Fruit fly (Drosophila melanogaster) whole organism, embryonic: ENCODE results near the gene Kr-h1.

Source experiments
- BtbVII ChIP-seq: fragments of 200-800 bp; sonication (Bioruptor generic); optimal IDR thresholded peaks from 3 replicates; lab custom pipeline; 2017; ENCODE audit warnings: missing biosample characterization, mild to moderate bottlenecking, missing genetic modification characterization
- CG10431 ChIP-seq: fragments of 200-800 bp; sonication (Bioruptor generic); optimal IDR thresholded peaks from 3 replicates; lab custom pipeline; 2018; ENCODE audit warnings: missing biosample characterization, mild to moderate bottlenecking, missing genetic modification characterization
- CG10543 ChIP-seq: fragments of 200-800 bp; sonication (Bioruptor generic); optimal IDR thresholded peaks from 3 replicates; lab custom pipeline; 2017; ENCODE audit warnings: missing biosample characterization, mild to moderate bottlenecking, missing genetic modification characterization, moderate library complexity
- CG11085 ChIP-seq: fragments of 200-800 bp; sonication (Bioruptor generic); IDR thresholded peaks from 2 replicates; pipeline ENCODE4 v1.3.6; 2022; ENCODE audit warnings: missing biosample characterization, missing genetic modification characterization
- CG11398 ChIP-seq: fragments of 200-800 bp; sonication (Bioruptor generic); optimal IDR thresholded peaks from 2 replicates; lab custom pipeline; 2016; ENCODE audit warnings: missing biosample characterization, missing genetic modification characterization
- CG11504 ChIP-seq: fragments of 200-800 bp; sonication (Bioruptor generic); optimal IDR thresholded peaks from 3 replicates; lab custom pipeline; 2019; ENCODE audit warnings: missing biosample characterization, mild to moderate bottlenecking, missing genetic modification characterization, moderate library complexity
- CG11723 ChIP-seq: fragments of 200-800 bp; sonication (Bioruptor generic); optimal IDR thresholded peaks from 2 replicates; lab custom pipeline; 2017; ENCODE audit warnings: missing biosample characterization, mild to moderate bottlenecking, missing genetic modification characterization
- CG14710 ChIP-seq: fragments of 200-800 bp; sonication (Bioruptor generic); optimal IDR thresholded peaks from 3 replicates; lab custom pipeline; 2019; ENCODE audit warnings: missing biosample characterization, mild to moderate bottlenecking, missing genetic modification characterization, moderate library complexity
- CG14965 ChIP-seq: fragments of 200-800 bp; sonication (Bioruptor generic); optimal IDR thresholded peaks from 2 replicates; lab custom pipeline; 2016; ENCODE audit warnings: missing biosample characterization, missing genetic modification characterization, borderline replicate concordance
- CG16815 ChIP-seq: fragments of 200-800 bp; sonication (Bioruptor generic); optimal IDR thresholded peaks from 3 replicates; lab custom pipeline; 2017; ENCODE audit warnings: missing biosample characterization, mild to moderate bottlenecking, missing genetic modification characterization
- CG17186 ChIP-seq: fragments of 200-800 bp; sonication (Bioruptor generic); optimal IDR thresholded peaks from 3 replicates; lab custom pipeline; 2017; ENCODE audit warnings: missing biosample characterization, missing genetic modification reagents, missing genetic modification characterization
- CG34224 ChIP-seq: fragments of 200-800 bp; sonication (Bioruptor generic); IDR thresholded peaks from 3 replicates; pipeline ENCODE4 v1.3.6; 2022; ENCODE audit warnings: missing biosample characterization, missing genetic modification characterization; ENCODE audit not compliant: partially characterized antibody
- CG6854 ChIP-seq: fragments of 200-800 bp; sonication (Bioruptor generic); optimal IDR thresholded peaks from 3 replicates; lab custom pipeline; 2017; ENCODE audit warnings: missing biosample characterization, mild to moderate bottlenecking, missing genetic modification characterization
- CG8359 ChIP-seq: fragments of 200-800 bp; sonication (Bioruptor generic); optimal IDR thresholded peaks from 2 replicates; lab custom pipeline; 2017; ENCODE audit warnings: missing biosample characterization, mild to moderate bottlenecking, missing genetic modification characterization, borderline replicate concordance
- CG9609 ChIP-seq: fragments of 200-800 bp; sonication (Bioruptor generic); optimal IDR thresholded peaks from 3 replicates; lab custom pipeline; 2016; ENCODE audit warnings: missing biosample characterization, missing genetic modification characterization
- CG9797 ChIP-seq: fragments of 200-800 bp; sonication (Bioruptor generic); optimal IDR thresholded peaks from 3 replicates; lab custom pipeline; 2018; ENCODE audit warnings: missing biosample characterization, mild to moderate bottlenecking, missing genetic modification characterization
- Camta ChIP-seq: fragments of 200-800 bp; sonication (Bioruptor generic); optimal IDR thresholded peaks from 2 replicates; lab custom pipeline; 2016; ENCODE audit warnings: missing biosample characterization, missing genetic modification characterization
- Dek ChIP-seq: fragments of 200-800 bp; sonication (Bioruptor generic); optimal IDR thresholded peaks from 3 replicates; lab custom pipeline; 2019; ENCODE audit warnings: missing biosample characterization, mild to moderate bottlenecking, missing genetic modification characterization, moderate library complexity
- Dfd ChIP-seq, 2 experiments: fragments of >200 bp; optimal IDR thresholded peaks; 2 replicates each; lab custom pipeline; 2017; ENCODE audit warnings: missing biosample characterization in 2 of 2, missing genetic modification characterization in 2 of 2
- Doc2 ChIP-seq: fragments of 200-800 bp; sonication (Bioruptor generic); IDR thresholded peaks from 2 replicates; pipeline ENCODE4 v1.3.6; 2022; ENCODE audit warnings: missing biosample characterization, missing genetic modification characterization
- Hand ChIP-seq: fragments of 200-800 bp; sonication (Bioruptor generic); optimal IDR thresholded peaks from 2 replicates; lab custom pipeline; 2017; ENCODE audit warnings: mild to moderate bottlenecking, missing biosample characterization, missing genetic modification reagents, missing genetic modification characterization
- Mes4 ChIP-seq: fragments of 200-800 bp; sonication (Bioruptor generic); optimal IDR thresholded peaks from 2 replicates; lab custom pipeline; 2016; ENCODE audit warnings: missing biosample characterization, missing genetic modification characterization
- NFAT ChIP-seq: fragments of 200-800 bp; sonication (Bioruptor generic); IDR thresholded peaks from 2 replicates; pipeline ENCODE4 v1.3.6; 2022; ENCODE audit warnings: missing biosample characterization, missing genetic modification characterization
- Pdp1 ChIP-seq, 2 experiments: fragments of 200-800 bp; sonication (Bioruptor generic); optimal IDR thresholded peaks; 3 replicates each; lab custom pipeline; 2016; ENCODE audit warnings: missing biosample characterization in 2 of 2, missing genetic modification characterization in 2 of 2, mild to moderate bottlenecking in 1 of 2, moderate library complexity in 1 of 2
- Sox100B ChIP-seq: fragments of 200-800 bp; sonication (Bioruptor generic); optimal IDR thresholded peaks from 3 replicates; lab custom pipeline; 2018; ENCODE audit warnings: missing biosample characterization, mild to moderate bottlenecking, missing genetic modification characterization
- Vsx1 ChIP-seq: fragments of 200-800 bp; sonication (Bioruptor generic); optimal IDR thresholded peaks from 2 replicates; lab custom pipeline; 2017; ENCODE audit warnings: missing biosample characterization, mild to moderate bottlenecking, missing genetic modification characterization, missing genetic modification reagents
- abd-A ChIP-seq: fragments of 200-800 bp; sonication (Bioruptor generic); optimal IDR thresholded peaks from 3 replicates; lab custom pipeline; 2019; ENCODE audit warnings: missing biosample characterization, mild to moderate bottlenecking, missing genetic modification characterization, moderate library complexity
- bbx ChIP-seq: fragments of 200-800 bp; sonication (Bioruptor generic); IDR thresholded peaks from 2 replicates; pipeline ENCODE4 v1.3.6; 2022; ENCODE audit warnings: missing biosample characterization, missing genetic modification characterization; ENCODE audit not compliant: partially characterized antibody
- bowl ChIP-seq: fragments of 200-800 bp; sonication (Bioruptor generic); IDR thresholded peaks from 2 replicates; pipeline ENCODE4 v1.3.6; 2022; ENCODE audit warnings: missing biosample characterization, missing genetic modification characterization
- cad ChIP-seq: fragments of >200 bp; optimal IDR thresholded peaks from 2 replicates; lab custom pipeline; 2017; ENCODE audit warnings: missing biosample characterization, missing genetic modification characterization
- chif ChIP-seq, 2 experiments: fragments of 200-800 bp; sonication (Bioruptor generic); optimal IDR thresholded peaks; 3 replicates each; lab custom pipeline; 2016; ENCODE audit warnings: missing biosample characterization in 2 of 2, missing genetic modification characterization in 2 of 2
- croc ChIP-seq: fragments of 200-800 bp; sonication (Bioruptor generic); conservative IDR thresholded peaks from 3 replicates; pipeline ENCODE4 v1.3.6; 2022; ENCODE audit warnings: missing biosample characterization, missing genetic modification characterization
- cwo ChIP-seq: fragments of 200-800 bp; sonication (Bioruptor generic); optimal IDR thresholded peaks from 3 replicates; lab custom pipeline; 2017; ENCODE audit warnings: missing biosample characterization, missing genetic modification characterization, mild to moderate bottlenecking, moderate library complexity, missing genetic modification reagents
- dan ChIP-seq: fragments of 200-800 bp; sonication (Bioruptor generic); IDR thresholded peaks from 2 replicates; pipeline ENCODE4 v1.3.6; 2022; ENCODE audit warnings: missing biosample characterization, missing genetic modification characterization
- dpn ChIP-seq, 2 experiments: fragments of 200-800 bp; sonication (Bioruptor generic); optimal IDR thresholded peaks; 3 replicates each; lab custom pipeline; 2016; ENCODE audit warnings: missing biosample characterization in 2 of 2, missing genetic modification characterization in 2 of 2
- gce ChIP-seq: fragments of 200-800 bp; sonication (Bioruptor generic); IDR thresholded peaks from 3 replicates; pipeline ENCODE4 v1.3.6; 2022; ENCODE audit warnings: missing biosample characterization, missing genetic modification characterization
- gro ChIP-seq: fragments of 200-800 bp; sonication (Bioruptor generic); optimal IDR thresholded peaks from 2 replicates; lab custom pipeline; 2016; ENCODE audit warnings: missing biosample characterization, missing genetic modification characterization
- gsb-n ChIP-seq: fragments of 200-800 bp; sonication (Bioruptor generic); optimal IDR thresholded peaks from 3 replicates; lab custom pipeline; 2018; ENCODE audit warnings: missing biosample characterization, mild to moderate bottlenecking, missing genetic modification characterization
- klu ChIP-seq: fragments of 200-800 bp; sonication (Bioruptor generic); IDR thresholded peaks from 2 replicates; pipeline ENCODE4 v1.3.6; 2022; ENCODE audit warnings: missing biosample characterization, missing genetic modification characterization
- lov ChIP-seq, 2 experiments: fragments of 200-800 bp in 1 of 2; fragments of >200 bp in 1 of 2; sonication (Bioruptor generic) in 1 of 2; IDR thresholded peaks in 1 of 2; optimal IDR thresholded peaks in 1 of 2; 2 replicates in 1 of 2; 3 replicates in 1 of 2; pipeline versions ENCODE4 v1.3.6 to Lab custom; 2017 to 2022; ENCODE audit warnings: missing biosample characterization in 1 of 2, missing genetic modification characterization in 1 of 2
- org-1 ChIP-seq: fragments of 200-800 bp; sonication (Bioruptor generic); optimal IDR thresholded peaks from 2 replicates; lab custom pipeline; 2017; ENCODE audit warnings: missing biosample characterization, missing genetic modification characterization
- phol ChIP-seq: fragments of 200-800 bp; sonication (Bioruptor generic); optimal IDR thresholded peaks from 3 replicates; lab custom pipeline; 2018; ENCODE audit warnings: missing biosample characterization, mild to moderate bottlenecking, missing genetic modification characterization, moderate library complexity
- slbo ChIP-seq: fragments of 200-800 bp; sonication (Bioruptor generic); IDR thresholded peaks from 2 replicates; pipeline ENCODE4 v1.3.6; 2022; ENCODE audit warnings: missing biosample characterization, missing genetic modification characterization
- slp2 ChIP-seq: fragments of 200-800 bp; sonication (Bioruptor generic); optimal IDR thresholded peaks from 2 replicates; lab custom pipeline; 2016; ENCODE audit warnings: missing biosample characterization, missing genetic modification characterization
- tap ChIP-seq: fragments of 200-800 bp; optimal IDR thresholded peaks from 3 replicates; lab custom pipeline; 2019; ENCODE audit warnings: missing biosample characterization, mild to moderate bottlenecking, missing genetic modification characterization, moderate library complexity
- tio ChIP-seq: fragments of 200-800 bp; sonication (Bioruptor generic); optimal IDR thresholded peaks from 2 replicates; lab custom pipeline; 2017; ENCODE audit warnings: missing biosample characterization, missing genetic modification characterization, inconsistent platforms
- toy ChIP-seq: fragments of 200-800 bp; sonication (Bioruptor generic); IDR thresholded peaks from 2 replicates; pipeline ENCODE4 v1.3.6; 2022; ENCODE audit warnings: missing biosample characterization, missing genetic modification characterization

The Kr-h1 gene

dm6 chr2L:6088371-6089365 is 6.3 kb downstream of the Kr-h1 start (continued):
- TF ChIP-seq CG8359 (peak; percentile 0), abd-A (tag; lab: Kevin White, UChicago) (peak; percentile 95), Camta (no peak), BtbVII (GFP tag; lab: Kevin White, UChicago) (no peak), Hand (GFP tag; lab: Kevin White, UChicago) (peak; percentile 51), CG9609 (GFP tag; lab: Kevin White, UChicago) (no peak), CG34224 (GFP tag; lab: Robert Waterston, UW) (peak; percentile 64; the same call in 2 of the 3 replicates), dpn (GFP tag; optimal IDR thresholded peaks at IDR 0.05; lab: Kevin White, UChicago) (peak in 1 of 2 experiments; percentile 12), bowl (GFP tag; lab: Robert Waterston, UW) (no peak), tio (GFP tag; lab: Kevin White, UChicago) (no peak), CG17186 (GFP tag; lab: Kevin White, UChicago) (no peak), gce (peak; percentile 77; the same call in 2 of the 3 replicates), toy (GFP tag; lab: Robert Waterston, UW) (no peak), chif (GFP tag; optimal IDR thresholded peaks at IDR 0.05; lab: Kevin White, UChicago) (peak in 1 of 2 experiments; percentile 10), Dek (tag; lab: Kevin White, UChicago) (peak; percentile 5), CG10543 (GFP tag; lab: Kevin White, UChicago) (peak; percentile 98), phol (tag; lab: Kevin White, UChicago) (no peak), CG11085 (GFP tag; lab: Robert Waterston, UW) (no peak), klu (no peak), CG10431 (peak; percentile 22), org-1 (GFP tag; lab: Kevin White, UChicago) (peak; percentile 44), CG14965 (GFP tag; lab: Kevin White, UChicago) (no peak), NFAT (GFP tag; lab: Robert Waterston, UW) (peak; percentile 51; the same call in 1 of the 2 replicates), cwo (GFP tag; lab: Kevin White, UChicago) (peak; percentile 98), dan (GFP tag; lab: Robert Waterston, UW) (no peak), Mes4 (GFP tag; lab: Kevin White, UChicago) (no peak), CG11504 (tag; lab: Kevin White, UChicago) (peak; percentile 29), gsb-n (tag; lab: Kevin White, UChicago) (no peak), lov (optimal IDR thresholded peaks at IDR 0.05; lab: Kevin White, UChicago) (no peak), lov (GFP tag; IDR thresholded peaks at IDR 0.05; lab: Robert Waterston, UW) (peak; percentile 74; the same call in 1 of the 3 replicates), tap (peak; percentile 12), slbo (peak; percentile 15; the same call in 1 of the 2 replicates), gro (peak; percentile 55), slp2 (GFP tag; lab: Kevin White, UChicago) (no peak), CG16815 (peak; percentile 20), CG14710 (tag; lab: Kevin White, UChicago) (no peak), Vsx1 (peak; percentile 25), CG11398 (GFP tag; lab: Kevin White, UChicago) (no peak), Sox100B (peak; percentile 48), bbx (peak; percentile 71), Doc2 (no peak), Dfd (GFP tag; optimal IDR thresholded peaks at IDR 0.05; lab: Kevin White, UChicago) (no peak), CG9797 (GFP tag; lab: Kevin White, UChicago) (no peak), CG6854 (GFP tag; lab: Kevin White, UChicago) (no peak), croc (GFP tag; lab: Robert Waterston, UW) (no peak), cad (GFP tag; lab: Kevin White, UChicago) (no peak), CG11723 (GFP tag; lab: Kevin White, UChicago) (no peak), Pdp1 (GFP tag; optimal IDR thresholded peaks at IDR 0.05; lab: Kevin White, UChicago) (peak in 1 of 2 experiments; percentile 64)
